Fruit fly (Drosophila melanogaster): ENCODE results near the gene Wnk.
"Not testable (repeated sequence)": the region's sequence is repeated elsewhere in the genome, so short reads cannot be mapped to it uniquely, and the experiment has no call there.

dm6 chr3L:21498450-21499027 lies 56.2 kb downstream of the Wnk start:
- not testable (repeated sequence) for TF ChIP-seq PHDP (tag; optimal IDR thresholded peaks at IDR 0.05); CG10431 (GFP tag; optimal IDR thresholded peaks at IDR 0.05); GATAe (GFP tag; conservative IDR thresholded peaks at IDR 0.05); Hmr (GFP tag; optimal IDR thresholded peaks at IDR 0.05); CG33557 (GFP tag; optimal IDR thresholded peaks at IDR 0.05)
